Fruit fly (Drosophila melanogaster) whole organism, adult: ENCODE measurements around the gene CG9095.
A peak's percentile ranks its signal among the peaks of the same experiment; 100 is the strongest.

ENCODE experiments used
- CG11617 ChIP-seq: fragments of 200-800 bp; sonication (Bioruptor generic); optimal IDR thresholded peaks from 2 replicates; lab custom pipeline; 2017; ENCODE audit warnings: mild to moderate bottlenecking, missing biosample characterization, missing genetic modification reagents, missing genetic modification characterization
- CG12768 ChIP-seq: fragments of 200-800 bp; sonication (Bioruptor generic); optimal IDR thresholded peaks from 2 replicates; lab custom pipeline; 2017; ENCODE audit warnings: missing biosample characterization, missing genetic modification characterization, mild to moderate bottlenecking, moderate library complexity, missing genetic modification reagents
- CG14711 ChIP-seq: fragments of 200-800 bp; sonication (Bioruptor generic); optimal IDR thresholded peaks from 2 replicates; lab custom pipeline; 2018; ENCODE audit warnings: missing biosample characterization, mild to moderate bottlenecking, missing genetic modification characterization, moderate library complexity
- CG1620 ChIP-seq: fragments of 200-800 bp; sonication (Bioruptor generic); optimal IDR thresholded peaks from 2 replicates; lab custom pipeline; 2016; ENCODE audit warnings: missing biosample characterization, missing genetic modification characterization
- CG33017 ChIP-seq: fragments of 200-800 bp; sonication (Bioruptor generic); optimal IDR thresholded peaks from 2 replicates; lab custom pipeline; 2018; ENCODE audit warnings: missing biosample characterization, mild to moderate bottlenecking, missing genetic modification characterization, moderate library complexity
- CG5204 ChIP-seq: fragments of 200-800 bp; sonication (Bioruptor generic); optimal IDR thresholded peaks from 2 replicates; lab custom pipeline; 2016; ENCODE audit warnings: missing biosample characterization, missing genetic modification characterization
- CG7045 ChIP-seq: fragments of 200-800 bp; sonication (Bioruptor generic); optimal IDR thresholded peaks from 2 replicates; lab custom pipeline; 2017; ENCODE audit warnings: missing biosample characterization, mild to moderate bottlenecking, missing genetic modification characterization
- CG7101 ChIP-seq: fragments of 200-800 bp; sonication (Bioruptor generic); optimal IDR thresholded peaks from 2 replicates; lab custom pipeline; 2018; ENCODE audit warnings: missing biosample characterization, mild to moderate bottlenecking, missing genetic modification characterization, moderate library complexity
- Clk ChIP-seq: fragments of 200-800 bp; sonication (Bioruptor generic); optimal IDR thresholded peaks from 2 replicates; lab custom pipeline; 2017; ENCODE audit warnings: missing biosample characterization, missing genetic modification characterization
- Crg-1 ChIP-seq: fragments of 200-800 bp; sonication (Bioruptor generic); optimal IDR thresholded peaks from 2 replicates; lab custom pipeline; 2016; ENCODE audit warnings: missing biosample characterization, missing genetic modification characterization
- Hr96 ChIP-seq: fragments of 200-800 bp; sonication (Bioruptor generic); optimal IDR thresholded peaks from 2 replicates; lab custom pipeline; 2016; ENCODE audit warnings: missing biosample characterization, missing genetic modification characterization
- Mnt ChIP-seq: fragments of 200-800 bp; sonication (Bioruptor generic); optimal IDR thresholded peaks from 2 replicates; lab custom pipeline; 2016; ENCODE audit warnings: missing biosample characterization, mild to moderate bottlenecking, missing genetic modification characterization
- bab1 ChIP-seq: fragments of 200-800 bp; sonication (Bioruptor generic); optimal IDR thresholded peaks from 3 replicates; lab custom pipeline; 2019; ENCODE audit warnings: missing biosample characterization, mild to moderate bottlenecking, missing genetic modification characterization, moderate library complexity
- cic ChIP-seq: fragments of 200-800 bp; sonication (Bioruptor generic); optimal IDR thresholded peaks from 2 replicates; lab custom pipeline; 2017; ENCODE audit warnings: missing biosample characterization, mild to moderate bottlenecking, missing genetic modification characterization, moderate library complexity
- cnc ChIP-seq, 2 experiments: fragments of >200 bp; optimal IDR thresholded peaks; 2 replicates each; lab custom pipeline; 2017
- kay ChIP-seq: fragments of 200-800 bp; sonication (Bioruptor generic); peaks from one replicate; lab custom pipeline; 2016; ENCODE audit warnings: missing biosample characterization, missing genetic modification characterization, borderline replicate concordance
- ovo ChIP-seq: fragments of 200-800 bp; sonication (Bioruptor generic); optimal IDR thresholded peaks from 2 replicates; lab custom pipeline; 2016; ENCODE audit warnings: missing biosample characterization, missing genetic modification characterization
- pad ChIP-seq: fragments of 200-800 bp; sonication (Bioruptor generic); optimal IDR thresholded peaks from 3 replicates; lab custom pipeline; 2017; ENCODE audit warnings: missing biosample characterization, missing genetic modification characterization, mild to moderate bottlenecking, moderate library complexity, missing genetic modification reagents
- tj ChIP-seq: fragments of 200-800 bp; sonication (Bioruptor generic); optimal IDR thresholded peaks from 3 replicates; lab custom pipeline; 2017; ENCODE audit warnings: missing biosample characterization, mild to moderate bottlenecking, missing genetic modification characterization, moderate library complexity
- toe ChIP-seq: fragments of 200-800 bp; sonication (Bioruptor generic); optimal IDR thresholded peaks from 2 replicates; lab custom pipeline; 2016; ENCODE audit warnings: missing biosample characterization, missing genetic modification characterization

The CG9095 gene

dm6 chrX:15143267-15143830, 19.7 kb downstream of the CG9095 start:
- no peak for TF ChIP-seq CG7045 (GFP tag; lab: Kevin White, UChicago)
- TF ChIP-seq Hr96 (GFP tag; lab: Kevin White, UChicago): no peak
- no peak for TF ChIP-seq cic
- TF ChIP-seq CG11617 (GFP tag; lab: Kevin White, UChicago): no peak
- no peak for TF ChIP-seq toe (GFP tag; lab: Kevin White, UChicago)
- no peak for TF ChIP-seq CG12768 (GFP tag; lab: Kevin White, UChicago)
- no peak for TF ChIP-seq CG14711 (tag; lab: Kevin White, UChicago)

DNA sequence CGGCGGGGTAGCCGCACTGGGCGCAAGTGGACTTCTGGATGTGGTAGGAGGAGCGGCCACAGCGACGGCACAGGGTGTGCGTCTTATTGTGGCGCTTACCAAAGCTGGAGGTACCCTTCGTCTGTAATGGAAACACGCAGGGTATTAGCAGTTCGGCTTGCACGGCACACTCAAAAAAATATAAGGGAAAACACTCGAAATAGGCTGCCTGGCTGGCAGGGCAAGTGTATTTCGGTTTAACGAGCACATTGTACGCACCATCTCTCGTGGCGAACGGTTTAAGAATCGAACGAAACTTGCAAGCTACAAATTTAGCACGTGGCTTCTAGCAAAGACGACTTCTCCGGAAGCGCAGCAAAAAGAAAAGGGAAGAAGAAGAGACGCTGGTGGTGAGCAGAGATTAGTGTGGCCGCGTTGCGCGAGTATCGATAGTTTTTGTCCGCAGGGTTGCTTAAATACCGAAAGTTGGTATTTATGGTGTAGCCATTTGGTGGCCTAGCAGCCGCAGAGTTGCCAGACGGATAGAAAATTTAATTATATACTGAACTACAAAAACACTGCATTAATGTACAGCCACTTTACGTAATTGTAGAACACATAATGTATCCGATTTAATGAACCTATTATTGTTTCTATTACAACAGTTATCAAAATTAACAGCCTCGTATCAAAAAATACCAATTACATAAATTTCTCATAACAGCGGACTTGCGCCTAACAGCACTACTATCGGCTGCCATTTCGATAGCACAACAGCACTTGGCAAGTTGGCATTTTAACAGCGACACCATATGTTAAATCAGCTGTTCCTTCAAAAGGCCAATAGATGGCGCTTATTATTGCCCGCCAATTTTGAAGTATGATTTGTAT, 23.8 kb downstream of the CG9095 start, which contains the start of gene RpL37-1:
Gene RpL37-1 (minus strand): TSS at position 374 of the 870 bp plus-strand sequence.
- TF ChIP-seq kay (no peak), CG7101 (tag; lab: Kevin White, UChicago) (peak; percentile 78), CG1620 (GFP tag; lab: Kevin White, UChicago) (peak; percentile 72), pad (GFP tag; lab: Kevin White, UChicago) (peak; percentile 64), CG14711 (tag; lab: Kevin White, UChicago) (peak; percentile 47), Hr96 (GFP tag; lab: Kevin White, UChicago) (peak; percentile 74), toe (GFP tag; lab: Kevin White, UChicago) (no peak), cic (peak; percentile 19), bab1 (GFP tag; lab: Kevin White, UChicago) (peak; percentile 86), Clk (GFP tag; lab: Kevin White, UChicago) (no peak), CG7045 (GFP tag; lab: Kevin White, UChicago) (peak; percentile 16), Crg-1 (peak; percentile 64), ovo (GFP tag; lab: Kevin White, UChicago) (peak; percentile 78), tj (GFP tag; lab: Kevin White, UChicago) (peak; percentile 62), CG12768 (GFP tag; lab: Kevin White, UChicago) (no peak), Mnt (GFP tag; lab: Kevin White, UChicago) (peak; percentile 96), cnc (optimal IDR thresholded peaks at IDR 0.05; lab: Kevin White, UChicago) (no peak), CG11617 (GFP tag; lab: Kevin White, UChicago) (peak; percentile 65), CG5204 (peak; percentile 26), CG33017 (tag; lab: Kevin White, UChicago) (no peak)

- no peak for TF ChIP-seq bab1 (GFP tag; lab: Kevin White, UChicago)
- TF ChIP-seq CG1620 (GFP tag; lab: Kevin White, UChicago): no peak
- no peak for TF ChIP-seq tj (GFP tag; lab: Kevin White, UChicago)
- TF ChIP-seq CG7101 (tag; lab: Kevin White, UChicago): no peak
- no peak for TF ChIP-seq Mnt (GFP tag; lab: Kevin White, UChicago)
- TF ChIP-seq pad (GFP tag; lab: Kevin White, UChicago): no peak
These were observed 25.8 kb downstream of the CG9095 start for dm6 chrX:15137241-15137640.

dm6 chrX:15132065-15132464, 31.0 kb downstream of the CG9095 start:
- TF ChIP-seq bab1 (GFP tag; lab: Kevin White, UChicago) (peak; percentile 31), ovo (GFP tag; lab: Kevin White, UChicago) (no peak)

- TF ChIP-seq CG5204 (peak; percentile 3), kay (no peak)
These were observed 35.0 kb downstream of the CG9095 start for dm6 chrX:15127880-15128644.

DNA sequence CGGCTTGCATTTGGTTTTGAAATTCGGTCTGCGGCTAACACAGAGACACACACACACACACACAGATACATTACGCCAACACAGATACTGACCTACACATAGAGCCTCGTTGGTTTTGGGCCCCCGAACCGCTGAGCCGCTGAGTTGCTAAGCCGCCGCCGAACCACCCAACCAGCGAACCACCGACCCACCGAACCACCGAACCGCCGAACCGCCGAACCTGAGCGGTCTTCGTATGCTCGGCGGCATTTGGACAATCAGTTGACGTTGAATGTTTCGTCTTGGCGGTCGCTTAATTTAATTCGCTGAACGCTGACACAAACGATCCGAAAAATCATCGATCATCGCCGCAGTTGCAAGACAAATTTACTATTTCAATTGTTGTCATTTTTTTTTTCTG, 37.5 kb downstream of the CG9095 start, which contains the start of gene drd:
Gene drd (plus strand): TSS at position 258 of the 400 bp plus-strand sequence.
- TF ChIP-seq Crg-1 (no peak), tj (GFP tag; lab: Kevin White, UChicago) (peak; percentile 50), CG33017 (tag; lab: Kevin White, UChicago) (no peak)
